Fruit fly (Drosophila melanogaster): ENCODE measurements around the gene obst-E.

DNA sequence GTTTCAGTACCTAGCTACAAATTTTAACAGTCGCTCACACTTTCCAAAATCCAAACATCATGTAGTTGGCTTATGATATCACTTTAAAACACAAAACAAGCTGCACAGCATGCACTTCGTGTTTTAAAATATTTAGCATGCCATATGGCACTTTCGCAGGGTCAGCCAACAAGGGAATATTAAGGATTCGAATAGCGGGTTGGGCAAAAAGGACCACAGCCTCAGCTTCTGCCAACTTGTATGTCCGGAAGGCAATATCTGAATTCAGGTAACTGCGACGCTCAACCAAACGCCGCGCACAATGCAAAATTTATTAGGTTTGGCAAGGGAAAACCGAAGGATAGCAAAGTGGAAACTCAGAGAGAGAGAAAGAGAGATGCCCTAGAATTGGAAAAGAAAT is 23.3 kb upstream of the obst-E start:
- TF ChIP-seq Hr96 (GFP tag; optimal IDR thresholded peaks at IDR 0.05): no peak
- no peak for TF ChIP-seq Crg-1 (GFP tag; optimal IDR thresholded peaks at IDR 0.05)
- TF ChIP-seq cnc (optimal IDR thresholded peaks at IDR 0.05): no peak
- no peak for TF ChIP-seq Mnt (GFP tag; optimal IDR thresholded peaks at IDR 0.05)
- TF ChIP-seq CG33017 (tag; optimal IDR thresholded peaks at IDR 0.05): no peak
- TF ChIP-seq CG14711 (tag; optimal IDR thresholded peaks at IDR 0.05): no peak
- no peak for TF ChIP-seq CG1620 (GFP tag; optimal IDR thresholded peaks at IDR 0.05)
- no peak for TF ChIP-seq bab1 (GFP tag; optimal IDR thresholded peaks at IDR 0.05)
- TF ChIP-seq kay (GFP tag; ENCODE audit: borderline replicate concordance): no peak

Measured in whole organism, adult.